Worm (Caenorhabditis elegans) whole organism, L2 larva: ENCODE results near the gene C27D9.1.

Experiments
- alr-1 ChIP-seq: fragments of 150-350 bp; optimal IDR thresholded peaks from 2 replicates; lab custom pipeline; 2014; ENCODE audit warnings: missing biosample characterization, missing genetic modification characterization
- ceh-82 ChIP-seq: fragments of 150-350 bp; optimal IDR thresholded peaks from 2 replicates; lab custom pipeline; 2014; ENCODE audit warnings: missing biosample characterization, missing genetic modification characterization
- lin-13 ChIP-seq: fragments of 150-350 bp; optimal IDR thresholded peaks from 2 replicates; lab custom pipeline; 2014; ENCODE audit warnings: missing biosample characterization, missing genetic modification reagents, missing genetic modification characterization
- mdl-1 ChIP-seq, 2 experiments: fragments of 150-350 bp in 1 of 2; sonication (generic microtip) in 1 of 2; optimal IDR thresholded peaks; 2 replicates each; lab custom pipeline; 2017; ENCODE audit warnings: missing biosample characterization in 2 of 2, missing genetic modification characterization in 2 of 2
- nhr-129 ChIP-seq: fragments of 150-350 bp; optimal IDR thresholded peaks from 2 replicates; lab custom pipeline; 2014; ENCODE audit warnings: missing biosample characterization, missing genetic modification characterization
- nhr-25 ChIP-seq: fragments of 150-350 bp; sonication (generic microtip); optimal IDR thresholded peaks from 3 replicates; lab custom pipeline; 2014; ENCODE audit warnings: missing biosample characterization, missing genetic modification characterization
- skn-1 ChIP-seq: sonication (generic microtip); optimal IDR thresholded peaks from 2 replicates; lab custom pipeline; 2017; ENCODE audit warnings: missing biosample characterization, missing genetic modification characterization
- unc-62 ChIP-seq: fragments of 150-350 bp; optimal IDR thresholded peaks from 2 replicates; lab custom pipeline; 2014; ENCODE audit warnings: missing biosample characterization, missing genetic modification reagents, missing genetic modification characterization

DNA sequence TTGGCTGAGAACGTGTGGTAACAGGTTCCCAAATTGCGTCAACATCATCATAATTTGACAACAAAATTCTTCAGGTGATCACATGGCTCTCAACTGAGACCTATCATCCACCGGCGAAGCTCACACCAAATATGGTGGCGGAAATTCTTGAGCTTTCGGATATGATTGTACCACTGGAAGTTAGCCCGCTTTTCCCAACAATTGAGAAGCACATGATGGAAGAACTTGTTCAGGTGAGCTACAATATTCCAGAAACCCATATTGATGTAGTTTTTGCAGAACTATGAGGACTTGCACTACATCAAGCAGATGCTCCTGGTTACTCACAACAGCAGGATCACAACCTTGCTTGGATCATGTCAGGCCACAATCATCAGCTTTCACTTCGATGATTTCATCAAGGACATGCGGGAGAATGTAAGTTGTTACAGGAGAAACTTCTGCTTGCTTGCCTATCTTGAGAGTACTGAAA lies 920 bp upstream of the C27D9.1 start, which contains the start of gene F41C3.1:
- TF ChIP-seq mdl-1 (tag; optimal IDR thresholded peaks at IDR 0.05; lab: Kevin White, UChicago) (no peak), alr-1 (tag; lab: Kevin White, UChicago) (no peak), skn-1 (no peak), lin-13 (GFP tag; lab: Kevin White, UChicago) (no peak), ceh-82 (tag; lab: Kevin White, UChicago) (no peak), nhr-25 (tag; lab: Kevin White, UChicago) (no peak), unc-62 (no peak), nhr-129 (tag; lab: Kevin White, UChicago) (no peak)
